Fruit fly (Drosophila melanogaster) whole organism, embryonic: Measurements from ENCODE around the gene CG33181.

Experiments
- CG18764 ChIP-seq: fragments of 200-800 bp; sonication (Bioruptor generic); optimal IDR thresholded peaks from 3 replicates; lab custom pipeline; 2016; ENCODE audit warnings: missing biosample characterization, missing genetic modification characterization
- D19B ChIP-seq: fragments of 200-800 bp; sonication (Bioruptor generic); optimal IDR thresholded peaks from 2 replicates; lab custom pipeline; 2017; ENCODE audit warnings: missing biosample characterization, mild to moderate bottlenecking, missing genetic modification characterization
- Spps ChIP-seq: fragments of 200-800 bp; sonication (Bioruptor generic); optimal IDR thresholded peaks from 2 replicates; lab custom pipeline; 2018; ENCODE audit warnings: missing biosample characterization, mild to moderate bottlenecking, missing genetic modification characterization
- fru ChIP-seq: fragments of >200 bp; optimal IDR thresholded peaks from 2 replicates; lab custom pipeline; 2017
- grau ChIP-seq: fragments of 200-800 bp; optimal IDR thresholded peaks from 3 replicates; lab custom pipeline; 2019; ENCODE audit warnings: missing biosample characterization, mild to moderate bottlenecking, missing genetic modification characterization, moderate library complexity
- insv ChIP-seq, 2 experiments: fragments of 200-800 bp; sonication (Bioruptor generic); optimal IDR thresholded peaks; 3 replicates each; lab custom pipeline; 2016 to 2018; ENCODE audit warnings: missing biosample characterization in 2 of 2, missing genetic modification characterization in 2 of 2
- lmd ChIP-seq: fragments of 200-800 bp; sonication (Bioruptor generic); IDR thresholded peaks from 2 replicates; pipeline ENCODE4 v1.3.6; 2022; ENCODE audit warnings: missing biosample characterization, missing genetic modification characterization
- unpg ChIP-seq: fragments of 200-800 bp; sonication (Bioruptor generic); optimal IDR thresholded peaks from 3 replicates; lab custom pipeline; 2018; ENCODE audit warnings: missing biosample characterization, mild to moderate bottlenecking, missing genetic modification characterization, moderate library complexity

DNA sequence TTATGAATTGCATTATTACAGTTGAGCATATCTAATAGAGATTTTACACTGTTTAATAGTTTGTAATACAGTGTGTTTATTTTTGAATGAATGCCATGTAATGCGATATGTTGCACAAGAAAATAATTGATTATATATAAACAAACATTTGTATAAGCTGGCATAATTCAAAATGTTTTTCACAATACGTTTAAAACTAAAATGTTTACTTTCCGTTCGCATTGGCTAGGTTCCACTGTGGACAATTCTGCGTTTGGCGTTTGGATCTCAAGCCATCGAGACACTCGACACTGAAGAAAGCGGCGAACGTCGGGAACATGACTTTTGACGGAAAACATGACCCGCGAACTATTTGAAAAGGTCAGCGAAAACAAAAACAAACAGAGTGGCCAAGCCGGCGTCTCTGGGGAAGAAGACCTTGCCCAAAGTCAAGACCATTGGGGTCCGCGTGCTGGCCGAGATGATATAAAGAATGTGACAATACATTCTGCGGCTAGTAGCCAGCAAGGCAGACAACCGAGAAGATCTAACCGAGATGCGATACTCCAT, 15.7 kb upstream of the CG33181 start, which contains the start of gene Cp7Fb:
- TF ChIP-seq lmd (GFP tag; lab: Robert Waterston, UW) (no peak), D19B (GFP tag; lab: Kevin White, UChicago) (no peak), grau (no peak), Spps (tag; lab: Kevin White, UChicago) (no peak), fru (no peak), CG18764 (no peak), insv (GFP tag; optimal IDR thresholded peaks at IDR 0.05; lab: Kevin White, UChicago) (no peak), unpg (GFP tag; lab: Kevin White, UChicago) (no peak)
